Worm (Caenorhabditis elegans) whole organism, L4 larva: ENCODE measurements around the gene djr-1.1.
"Not testable (repeated sequence)": the region's sequence is repeated elsewhere in the genome, so short reads cannot be mapped to it uniquely, and the experiment has no call there.

Experiments
- F10B5.3 ChIP-seq: sonication (generic microtip); optimal IDR thresholded peaks from 2 replicates; lab custom pipeline; 2016; ENCODE audit warnings: mild to moderate bottlenecking, missing genetic modification characterization, missing compliant biosample characterization
- F26F4.8 ChIP-seq: fragments of 200-800 bp; sonication (Bioruptor generic); conservative IDR thresholded peaks from 2 replicates; pipeline ENCODE4 v1.3.6; 2022; ENCODE audit warnings: missing genetic modification characterization, missing compliant biosample characterization
- R02D3.7 ChIP-seq: fragments of 150-350 bp; sonication (generic microtip); optimal IDR thresholded peaks from 3 replicates; lab custom pipeline; 2014; ENCODE audit warnings: missing biosample characterization, missing genetic modification characterization
- Y75B8A.6 ChIP-seq: fragments of 200-800 bp; sonication (Bioruptor generic); IDR thresholded peaks from 2 replicates; pipeline ENCODE4 v1.3.6; 2022; ENCODE audit warnings: missing genetic modification reagents, missing genetic modification characterization, missing compliant biosample characterization
- aha-1 ChIP-seq: fragments of 150-350 bp; peaks from one replicate; lab custom pipeline; 2014; ENCODE audit warnings: missing biosample characterization, missing genetic modification characterization
- ama-1 ChIP-seq: fragments of 150-350 bp; optimal IDR thresholded peaks from 2 replicates; lab custom pipeline; 2014; ENCODE audit warnings: inconsistent platforms, mixed read lengths
- ceh-82 ChIP-seq: sonication (generic microtip); optimal IDR thresholded peaks from 2 replicates; lab custom pipeline; 2017; ENCODE audit warnings: missing biosample characterization, missing genetic modification characterization
- ces-1 ChIP-seq: fragments of 150-350 bp; sonication (generic microtip); optimal IDR thresholded peaks from 4 replicates; lab custom pipeline; 2014; ENCODE audit warnings: missing biosample characterization, missing genetic modification reagents, missing genetic modification characterization
- cey-2 ChIP-seq: sonication (generic microtip); optimal IDR thresholded peaks from 3 replicates; lab custom pipeline; 2017; ENCODE audit warnings: missing genetic modification characterization, mild to moderate bottlenecking, missing compliant biosample characterization, antibody characterized with exemption, borderline replicate concordance; ENCODE audit not compliant: insufficient read depth
- daf-16 ChIP-seq, 3 experiments: sonication (generic microtip); optimal IDR thresholded peaks; 2 replicates each; lab custom pipeline; 2016 to 2017; ENCODE audit warnings: missing genetic modification characterization in 3 of 3, missing genetic modification reagents in 3 of 3, mild to moderate bottlenecking in 2 of 3, missing compliant biosample characterization in 2 of 3, missing biosample characterization in 1 of 3, moderate library complexity in 1 of 3
- duxl-1 ChIP-seq: sonication (generic microtip); optimal IDR thresholded peaks from 2 replicates; lab custom pipeline; 2016; ENCODE audit warnings: mild to moderate bottlenecking, missing genetic modification characterization, moderate library complexity, missing compliant biosample characterization; ENCODE audit not compliant: poor library complexity
- egl-27 ChIP-seq: sonication (generic microtip); optimal IDR thresholded peaks from 3 replicates; lab custom pipeline; 2017; ENCODE audit warnings: missing biosample characterization, missing genetic modification reagents, missing genetic modification characterization
- egl-43 ChIP-seq: fragments of 200-800 bp; sonication (Bioruptor generic); IDR thresholded peaks from 2 replicates; pipeline ENCODE4 v1.3.6; 2022; ENCODE audit warnings: missing genetic modification reagents, missing genetic modification characterization, missing compliant biosample characterization
- hlh-30 ChIP-seq: sonication (generic microtip); optimal IDR thresholded peaks from 2 replicates; lab custom pipeline; 2017; ENCODE audit warnings: antibody characterized with exemption, mild to moderate bottlenecking, missing genetic modification characterization, missing compliant biosample characterization; ENCODE audit not compliant: insufficient read depth
- lin-13 ChIP-seq: fragments of 150-350 bp; optimal IDR thresholded peaks from 2 replicates; lab custom pipeline; 2014; ENCODE audit warnings: missing biosample characterization, missing genetic modification reagents, missing genetic modification characterization
- lin-15B ChIP-seq: fragments of 150-350 bp; sonication (generic microtip); optimal IDR thresholded peaks from 3 replicates; lab custom pipeline; 2014; ENCODE audit warnings: missing biosample characterization, missing genetic modification characterization
- lin-29 ChIP-seq: fragments of 200-800 bp; sonication (Bioruptor generic); IDR thresholded peaks from 2 replicates; pipeline ENCODE4 v1.3.6; 2022; ENCODE audit warnings: missing genetic modification reagents, missing genetic modification characterization, missing compliant biosample characterization
- madf-5 ChIP-seq, 2 experiments: fragments of 200-800 bp; sonication (Bioruptor generic); IDR thresholded peaks; 2 replicates each; pipeline ENCODE4 v1.3.6; 2022; ENCODE audit warnings: missing compliant biosample characterization in 2 of 2, missing genetic modification characterization in 2 of 2
- mdt-29 ChIP-seq: fragments of 200-800 bp; sonication (Bioruptor generic); IDR thresholded peaks from 2 replicates; pipeline ENCODE4 v1.3.6; 2022; ENCODE audit warnings: missing genetic modification reagents, missing genetic modification characterization, missing compliant biosample characterization
- mes-2 ChIP-seq: sonication (generic microtip); optimal IDR thresholded peaks from 2 replicates; lab custom pipeline; 2016; ENCODE audit warnings: missing genotype, mild to moderate bottlenecking, missing genetic modification characterization, missing compliant biosample characterization; ENCODE audit not compliant: poor library complexity, severe bottlenecking
- mxl-2 ChIP-seq: fragments of 200-800 bp; sonication (Bioruptor generic); conservative IDR thresholded peaks from 2 replicates; pipeline ENCODE4 v1.3.6; 2022; ENCODE audit warnings: missing genetic modification reagents, missing genetic modification characterization, missing compliant biosample characterization
- nhr-111 ChIP-seq: fragments of 200-800 bp; sonication (Bioruptor generic); optimal IDR thresholded peaks from 2 replicates; lab custom pipeline; 2018; ENCODE audit warnings: mild to moderate bottlenecking, missing genetic modification characterization, missing compliant biosample characterization
- nhr-25 ChIP-seq: sonication (generic microtip); optimal IDR thresholded peaks from 2 replicates; lab custom pipeline; 2017; ENCODE audit warnings: missing genetic modification characterization, mild to moderate bottlenecking, missing compliant biosample characterization, antibody characterized with exemption, moderate library complexity, borderline replicate concordance; ENCODE audit not compliant: insufficient read depth
- nhr-28 ChIP-seq: fragments of 150-350 bp; optimal IDR thresholded peaks from 2 replicates; lab custom pipeline; 2014; ENCODE audit warnings: missing biosample characterization, missing genetic modification characterization
- nhr-41 ChIP-seq: fragments of 200-800 bp; sonication (Bioruptor generic); IDR thresholded peaks from 2 replicates; pipeline ENCODE4 v1.3.6; 2022; ENCODE audit warnings: missing genetic modification reagents, missing genetic modification characterization, missing compliant biosample characterization
- pqm-1 ChIP-seq: sonication (generic microtip); optimal IDR thresholded peaks from 2 replicates; lab custom pipeline; 2017; ENCODE audit warnings: missing biosample characterization, missing genetic modification characterization
- saeg-2 ChIP-seq: fragments of 200-800 bp; sonication (Bioruptor generic); IDR thresholded peaks from 2 replicates; pipeline ENCODE4 v1.3.6; 2022; ENCODE audit warnings: missing genetic modification reagents, missing genetic modification characterization, missing compliant biosample characterization
- set-16 ChIP-seq: fragments of 200-800 bp; sonication (Bioruptor generic); IDR thresholded peaks from 2 replicates; pipeline ENCODE4 v1.3.6; 2022; ENCODE audit warnings: missing genetic modification reagents, missing genetic modification characterization, missing compliant biosample characterization
- spr-3 ChIP-seq: fragments of 200-800 bp; sonication (Bioruptor generic); optimal IDR thresholded peaks from 2 replicates; lab custom pipeline; 2018; ENCODE audit warnings: mild to moderate bottlenecking, missing genetic modification characterization, missing compliant biosample characterization
- unc-62 ChIP-seq, 3 experiments: fragments of 150-350 bp in 1 of 3; sonication (generic microtip); optimal IDR thresholded peaks in 2 of 3; peaks in 1 of 3; 1 replicate in 1 of 3; 2 replicates in 2 of 3; lab custom pipeline; 2014 to 2017; ENCODE audit warnings: missing biosample characterization in 3 of 3, missing genetic modification characterization in 3 of 3, missing genetic modification reagents in 3 of 3, missing genotype in 1 of 3
- zfp-2 ChIP-seq: sonication (generic microtip); optimal IDR thresholded peaks from 2 replicates; lab custom pipeline; 2016; ENCODE audit warnings: mild to moderate bottlenecking, missing genetic modification characterization, missing compliant biosample characterization

djr-1.1 gene

DNA sequence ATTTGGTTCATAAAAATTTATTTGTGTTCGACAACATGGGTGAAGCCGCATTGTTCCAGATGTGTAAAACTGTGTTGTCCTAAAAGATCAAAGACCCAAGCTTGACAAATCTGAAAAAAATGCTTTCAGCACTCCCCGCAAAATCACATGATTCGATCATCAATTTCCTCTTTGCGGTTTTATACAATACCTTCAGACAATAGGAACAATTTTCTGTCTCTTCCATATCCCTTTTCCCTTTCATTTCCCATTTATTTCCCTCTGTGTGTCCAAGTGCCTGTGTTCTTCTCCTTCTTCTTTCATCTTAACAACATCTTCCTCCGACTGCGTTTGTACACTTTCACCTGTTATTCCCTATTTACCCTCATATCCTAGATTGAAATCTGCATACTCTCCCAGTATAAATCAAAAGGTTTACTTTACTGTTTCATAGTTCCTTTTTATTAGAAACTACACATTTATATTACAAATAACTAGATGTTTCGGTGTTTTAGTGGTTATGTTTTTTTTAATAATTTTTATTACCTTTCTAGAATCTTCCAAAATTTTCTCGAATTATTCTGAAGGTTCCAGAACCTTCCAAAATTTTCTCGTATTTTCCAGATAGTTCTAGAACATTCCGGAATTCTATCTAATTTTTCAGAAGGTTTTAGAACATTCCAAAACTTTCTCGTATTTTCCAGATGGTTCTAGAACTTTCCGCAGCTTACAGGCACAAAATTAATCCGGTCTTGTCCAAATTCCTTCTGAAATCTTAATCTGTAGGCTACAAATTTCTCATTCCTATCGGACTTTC lies 10.8 kb downstream of the djr-1.1 start, which contains the start of gene K01A2.5 (continued):
- TF ChIP-seq duxl-1 (tag; lab: Kevin White, UChicago), result no peak
- no peak for TF ChIP-seq lin-13
- no peak for TF ChIP-seq saeg-2 (GFP tag; lab: Robert Waterston, UW)
- TF ChIP-seq hlh-30 (tag; lab: Kevin White, UChicago), result peak; percentile 58
- peak; percentile 57 for TF ChIP-seq nhr-25 (tag; lab: Kevin White, UChicago)
- TF ChIP-seq lin-29, result no peak
- peak in 1 of 2 experiments; percentile 96 for TF ChIP-seq unc-62 (GFP tag; optimal IDR thresholded peaks at IDR 0.05 in 1 of 2; lab: Kevin White, UChicago)
- TF ChIP-seq unc-62 (tag; optimal IDR thresholded peaks at IDR 0.05; lab: Kevin White, UChicago), result no peak
- TF ChIP-seq Y75B8A.6 (GFP tag; lab: Robert Waterston, UW), result no peak
- TF ChIP-seq ama-1, result no peak
- TF ChIP-seq F26F4.8 (GFP tag; lab: Robert Waterston, UW), result no peak
- TF ChIP-seq cey-2, result peak; percentile 31

DNA sequence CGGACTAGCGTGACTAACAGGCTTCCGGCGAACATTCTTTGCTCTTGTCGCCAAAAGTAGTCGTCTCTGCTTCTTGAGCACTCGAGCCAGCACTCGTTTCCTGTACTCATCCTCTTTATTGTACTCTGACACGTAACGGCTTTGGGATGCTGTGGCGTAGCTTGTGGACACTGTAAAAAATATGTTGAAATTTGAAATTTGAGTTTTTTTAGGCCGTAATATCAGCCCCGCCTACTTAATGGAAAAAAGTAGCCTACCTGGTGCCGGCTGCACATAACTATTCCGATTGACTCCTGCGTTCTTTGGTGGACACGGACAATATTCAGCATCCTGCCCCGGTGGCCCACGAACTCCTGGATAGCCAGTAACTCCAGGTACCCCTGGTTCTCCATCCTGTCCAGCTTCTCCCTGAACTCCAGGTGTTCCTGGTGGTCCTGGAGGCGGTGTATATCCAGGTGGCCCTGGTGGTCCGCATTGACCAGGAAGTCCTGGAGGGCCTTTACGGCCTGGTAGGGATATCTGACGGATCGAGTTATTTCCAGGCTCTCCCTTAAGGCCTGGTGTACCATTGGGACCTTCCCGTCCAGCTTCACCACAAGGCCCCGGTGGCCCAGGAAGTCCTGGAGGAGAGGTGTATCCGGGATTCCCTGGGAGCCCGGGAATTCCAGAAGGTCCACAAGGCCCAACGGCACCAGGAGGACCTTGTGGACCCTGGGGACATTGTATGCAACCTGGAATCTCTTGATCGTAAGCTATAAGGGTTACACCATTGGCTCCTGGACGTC lies 13.7 kb downstream of the djr-1.1 start:
- no peak for TF ChIP-seq zfp-2 (tag; lab: Kevin White, UChicago)
- peak; percentile 92 for TF ChIP-seq aha-1 (tag; lab: Kevin White, UChicago)
- no peak for TF ChIP-seq lin-15B
- TF ChIP-seq set-16 (GFP tag; lab: Robert Waterston, UW), result peak; percentile 83
- no peak for TF ChIP-seq nhr-111

DNA sequence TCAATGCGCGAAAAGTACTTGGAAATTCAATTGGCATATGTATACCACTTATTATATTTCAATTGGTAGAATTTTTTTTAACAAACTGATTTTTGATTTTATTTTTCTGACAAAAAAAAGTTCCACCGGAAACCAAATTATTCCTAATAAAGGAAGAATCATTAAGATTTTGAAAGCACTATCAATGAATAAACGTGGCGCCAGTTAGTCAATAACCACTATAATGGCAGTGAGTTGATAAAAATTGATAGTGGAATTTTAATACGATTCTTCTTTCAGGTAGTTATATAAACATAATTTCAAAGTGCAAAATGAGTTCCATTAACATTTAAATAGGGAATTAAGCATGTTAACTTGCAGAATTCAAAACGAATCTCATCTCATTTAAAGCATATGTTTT lies 15.3 kb downstream of the djr-1.1 start, which contains the start of gene col-69:
Gene col-69, minus strand, starts transcription at position 101 of the 400 bp plus-strand sequence.
- TF ChIP-seq egl-43 (GFP tag; lab: Robert Waterston, UW) (no peak), daf-16 (GFP tag; optimal IDR thresholded peaks at IDR 0.05; lab: Kevin White, UChicago) (no peak), daf-16 (tag; optimal IDR thresholded peaks at IDR 0.05; lab: Kevin White, UChicago) (peak; percentile 13), nhr-28 (tag; lab: Kevin White, UChicago) (peak; percentile 8), mxl-2 (GFP tag; lab: Robert Waterston, UW) (no peak), pqm-1 (tag; lab: Kevin White, UChicago) (peak; percentile 22), duxl-1 (tag; lab: Kevin White, UChicago) (no peak), spr-3 (GFP tag; lab: Kevin White, UChicago) (no peak)
- TF ChIP-seq, all 104 proteins: peak for 3

DNA sequence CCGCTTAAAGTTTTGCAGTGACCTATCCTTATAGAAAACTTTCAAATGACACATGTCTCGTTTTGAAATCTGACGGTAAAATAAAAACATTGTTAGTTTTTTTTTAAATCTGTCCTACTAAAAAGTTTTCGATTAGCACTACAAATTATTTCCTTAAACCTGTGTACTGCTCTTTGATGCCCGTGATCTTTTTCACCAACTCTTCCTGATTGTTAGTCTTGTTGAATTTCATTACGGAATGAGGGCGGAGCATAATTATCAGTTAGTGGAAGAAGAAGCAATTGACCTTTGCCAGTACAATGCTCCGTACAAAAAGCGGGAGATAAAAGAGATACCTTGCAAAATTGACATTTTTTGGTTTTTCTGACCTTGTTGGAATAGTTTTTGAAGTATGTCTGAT lies 16.8 kb downstream of the djr-1.1 start, which contains the start of gene K01A2.4:
Gene K01A2.4, plus strand, starts transcription at position 301 of the 400 bp plus-strand sequence.
- no peak for TF ChIP-seq nhr-41 (GFP tag; lab: Robert Waterston, UW)
- TF ChIP-seq aha-1 (tag; lab: Kevin White, UChicago), result peak; percentile 62

DNA sequence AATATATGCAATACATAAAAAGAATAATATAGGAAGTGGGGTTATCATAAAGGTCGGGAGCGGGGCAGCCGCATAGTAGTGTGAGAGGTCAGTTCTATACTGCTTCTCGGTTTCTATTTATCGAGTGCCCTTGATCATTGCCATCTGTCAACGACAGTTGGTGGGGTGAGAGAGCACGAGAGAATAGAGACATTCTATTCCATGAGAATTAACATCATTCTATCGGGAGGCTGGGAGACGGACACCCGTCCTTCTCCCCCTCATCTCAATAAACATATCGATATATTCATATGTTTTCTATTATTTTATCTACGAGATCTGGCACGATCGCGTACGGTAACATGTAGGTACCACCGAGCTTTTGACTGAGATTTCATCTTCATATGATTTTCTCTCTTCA lies 21.7 kb downstream of the djr-1.1 start, which contains the start of gene mps-2:
Gene mps-2, minus strand, starts transcription at position 101 of the 400 bp plus-strand sequence.
- TF ChIP-seq mes-2 (tag; lab: Kevin White, UChicago); R02D3.7; ama-1: not testable (repeated sequence)

DNA sequence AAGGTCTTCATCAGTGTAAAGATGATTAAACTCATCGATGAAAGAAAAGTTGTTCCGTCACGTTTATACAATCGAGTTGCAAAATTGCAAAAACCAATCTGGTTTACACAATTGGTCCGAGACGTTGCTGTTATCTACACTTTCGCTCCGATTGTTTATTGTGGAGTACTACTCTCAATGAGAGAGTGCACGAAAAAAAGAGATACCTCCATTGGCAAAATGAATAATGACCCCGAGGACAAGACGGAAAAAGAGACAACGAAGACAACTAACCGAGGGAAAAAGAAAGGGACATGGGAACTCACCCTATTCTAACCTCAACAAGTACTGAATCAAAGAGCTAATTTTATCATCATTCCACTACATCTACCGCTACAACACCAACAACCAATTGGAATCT lies 23.2 kb downstream of the djr-1.1 start:
- no peak for TF ChIP-seq mdt-29
- TF ChIP-seq egl-27 (tag; lab: Kevin White, UChicago), result no peak
- TF ChIP-seq ceh-82, result no peak
- TF ChIP-seq cey-2, result no peak
- TF ChIP-seq madf-5 (GFP tag; IDR thresholded peaks at IDR 0.05; lab: Robert Waterston, UW), result no peak
- no peak for TF ChIP-seq nhr-41 (GFP tag; lab: Robert Waterston, UW)
- no peak for TF ChIP-seq zfp-2 (tag; lab: Kevin White, UChicago)
- no peak for TF ChIP-seq unc-62 (GFP tag; optimal IDR thresholded peaks at IDR 0.05 in 1 of 2; lab: Kevin White, UChicago)
- TF ChIP-seq unc-62 (tag; optimal IDR thresholded peaks at IDR 0.05; lab: Kevin White, UChicago), result no peak
- no peak for TF ChIP-seq ces-1 (GFP tag; lab: Kevin White, UChicago)
- no peak for TF ChIP-seq F10B5.3 (tag; lab: Kevin White, UChicago)
